Worm (Caenorhabditis elegans): Measurements from ENCODE around the gene R31.2.

- TF ChIP-seq ceh-16 (tag; optimal IDR thresholded peaks at IDR 0.05) (no peak), lin-13 (GFP tag; optimal IDR thresholded peaks at IDR 0.05) (no peak), nhr-10 (tag; optimal IDR thresholded peaks at IDR 0.05) (no peak), R02D3.7 (tag; optimal IDR thresholded peaks at IDR 0.05) (no peak), lsy-2 (tag; optimal IDR thresholded peaks at IDR 0.05) (no peak)
Observed at ce11 chrV:11943737-11944136, 26.4 kb downstream of the R31.2 start.
